Fruit fly (Drosophila melanogaster): ENCODE results near the gene CG32266.

Gene CG32266

dm6 chr3L:3802677-3803076 is 12.1 kb downstream of the CG32266 start (continued):
- peak; percentile 36 for TF ChIP-seq fd96Cb (tag; optimal IDR thresholded peaks at IDR 0.05)
- TF ChIP-seq CG9876 (GFP tag; optimal IDR thresholded peaks at IDR 0.05), result peak; percentile 51
- no peak for TF ChIP-seq CG7271 (tag; optimal IDR thresholded peaks at IDR 0.05)
- no peak for TF ChIP-seq Lpt (GFP tag; optimal IDR thresholded peaks at IDR 0.05)
- no peak for TF ChIP-seq Sin3A (optimal IDR thresholded peaks at IDR 0.05)
- TF ChIP-seq corto (GFP tag; optimal IDR thresholded peaks at IDR 0.05), result no peak
- TF ChIP-seq z (GFP tag; IDR thresholded peaks at IDR 0.05), result no peak
- peak; percentile 78 for TF ChIP-seq CG12219 (GFP tag; optimal IDR thresholded peaks at IDR 0.05)
- TF ChIP-seq Sry-β (GFP tag; optimal IDR thresholded peaks at IDR 0.05), result no peak
- no peak for TF ChIP-seq Hr78 (GFP tag; optimal IDR thresholded peaks at IDR 0.05)
- peak; percentile 57 for TF ChIP-seq E2f2 (GFP tag; IDR thresholded peaks at IDR 0.05)
- TF ChIP-seq odd (GFP tag; optimal IDR thresholded peaks at IDR 0.05), result peak; percentile 64
- TF ChIP-seq Chrac-16 (GFP tag; optimal IDR thresholded peaks at IDR 0.05), result peak; percentile 56
- TF ChIP-seq Mad (GFP tag; optimal IDR thresholded peaks at IDR 0.05), result peak; percentile 59
- TF ChIP-seq br (optimal IDR thresholded peaks at IDR 0.05), result no peak
- TF ChIP-seq CG4404 (GFP tag; IDR thresholded peaks at IDR 0.05), result peak; percentile 58
- TF ChIP-seq CG13624 (GFP tag; optimal IDR thresholded peaks at IDR 0.05), result peak; percentile 91
- 0 out of 2 replicates have a peak, but pooled peaks have one; percentile 14 for TF ChIP-seq gsb (GFP tag; IDR thresholded peaks at IDR 0.05)
- TF ChIP-seq CG17359 (tag; optimal IDR thresholded peaks at IDR 0.05), result peak; percentile 66
- peak; percentile 49 for TF ChIP-seq Deaf1 (tag; optimal IDR thresholded peaks at IDR 0.05)
- TF ChIP-seq tx (GFP tag; optimal IDR thresholded peaks at IDR 0.05), result peak; percentile 64
- no peak for TF ChIP-seq p53 (GFP tag; optimal IDR thresholded peaks at IDR 0.05)
- TF ChIP-seq Lhr (GFP tag; optimal IDR thresholded peaks at IDR 0.05), result no peak
- TF ChIP-seq Xrp1 (GFP tag; IDR thresholded peaks at IDR 0.05), result peak; percentile 80
- peak; percentile 80 for TF ChIP-seq NFAT (GFP tag; IDR thresholded peaks at IDR 0.05)
- TF ChIP-seq chinmo (GFP tag; IDR thresholded peaks at IDR 0.05; ENCODE audit: partially characterized antibody), result no peak
- TF ChIP-seq Bteb2 (GFP tag; optimal IDR thresholded peaks at IDR 0.05), result peak; percentile 80
- TF ChIP-seq E2f1 (GFP tag; IDR thresholded peaks at IDR 0.05), result peak; percentile 73
- no peak for TF ChIP-seq knrl (GFP tag; IDR thresholded peaks at IDR 0.05; ENCODE audit: partially characterized antibody)
- no peak for TF ChIP-seq CG8359 (GFP tag; optimal IDR thresholded peaks at IDR 0.05; ENCODE audit: borderline replicate concordance)
- peak; percentile 77 for TF ChIP-seq CG7839 (tag; optimal IDR thresholded peaks at IDR 0.05)
- peak; percentile 76 for TF ChIP-seq schlank (tag; optimal IDR thresholded peaks at IDR 0.05)
- no peak for TF ChIP-seq run (tag; optimal IDR thresholded peaks at IDR 0.05)
- peak; percentile 72 for TF ChIP-seq CG11504 (tag; optimal IDR thresholded peaks at IDR 0.05)
- TF ChIP-seq CG8281 (tag; optimal IDR thresholded peaks at IDR 0.05), result peak; percentile 2
- TF ChIP-seq aop (GFP tag; IDR thresholded peaks at IDR 0.05), result 0 out of 2 replicates have a peak, but pooled peaks have one; percentile 29
- peak; percentile 81 for TF ChIP-seq CG6689 (GFP tag; IDR thresholded peaks at IDR 0.05)
- peak; percentile 73 for TF ChIP-seq ranshi (GFP tag; IDR thresholded peaks at IDR 0.05)
- TF ChIP-seq CG18764 (GFP tag; optimal IDR thresholded peaks at IDR 0.05), result no peak
- no peak for TF ChIP-seq Eip74EF (GFP tag; optimal IDR thresholded peaks at IDR 0.05)
- no peak for TF ChIP-seq sqz (GFP tag; optimal IDR thresholded peaks at IDR 0.05)
- peak; percentile 26 for TF ChIP-seq CG1529 (GFP tag; optimal IDR thresholded peaks at IDR 0.05)
- TF ChIP-seq Nf-YA (GFP tag; IDR thresholded peaks at IDR 0.05), result peak; percentile 42; the same call in 1 of the 2 replicates
- TF ChIP-seq Ets97D (GFP tag; optimal IDR thresholded peaks at IDR 0.05), result peak; percentile 13
- peak; percentile 92 for TF ChIP-seq CG12769 (tag; optimal IDR thresholded peaks at IDR 0.05)
- peak; percentile 48; the same call in 1 of the 3 replicates for TF ChIP-seq CG7357 (GFP tag; IDR thresholded peaks at IDR 0.05)
- TF ChIP-seq slbo (GFP tag; IDR thresholded peaks at IDR 0.05), result peak; percentile 92
- peak; percentile 60 for TF ChIP-seq CG2712 (tag; optimal IDR thresholded peaks at IDR 0.05)
- TF ChIP-seq HLH54F (GFP tag; optimal IDR thresholded peaks at IDR 0.05), result peak; percentile 79
- peak; percentile 81 for TF ChIP-seq zf30C (GFP tag; optimal IDR thresholded peaks at IDR 0.05)
- TF ChIP-seq CG32767 (GFP tag; IDR thresholded peaks at IDR 0.05), result peak; percentile 68; the same call in 1 of the 2 replicates

Measured in whole organism, embryonic.